Fruit fly (Drosophila melanogaster) whole organism, embryonic: ENCODE data around the gene CG5214.

Experiments used
- Asciz ChIP-seq: fragments of 200-800 bp; sonication (Bioruptor generic); optimal IDR thresholded peaks from 2 replicates; lab custom pipeline; 2017; ENCODE audit warnings: missing biosample characterization, mild to moderate bottlenecking, missing genetic modification characterization, missing genetic modification reagents
- B-H1 ChIP-seq: fragments of 200-800 bp; sonication (Bioruptor generic); IDR thresholded peaks from 3 replicates; pipeline ENCODE4 v1.3.6; 2022; ENCODE audit warnings: missing biosample characterization, missing genetic modification characterization
- BEAF-32 ChIP-seq: fragments of 200-800 bp; sonication (Bioruptor generic); optimal IDR thresholded peaks from 3 replicates; lab custom pipeline; 2017; ENCODE audit warnings: missing biosample characterization, missing genetic modification characterization, mild to moderate bottlenecking, moderate library complexity, missing genetic modification reagents
- BtbVII ChIP-seq: fragments of 200-800 bp; sonication (Bioruptor generic); optimal IDR thresholded peaks from 3 replicates; lab custom pipeline; 2017; ENCODE audit warnings: missing biosample characterization, mild to moderate bottlenecking, missing genetic modification characterization
- CG10959 ChIP-seq: fragments of 200-800 bp; sonication (Bioruptor generic); IDR thresholded peaks from 2 replicates; pipeline ENCODE4 v1.3.6; 2022; ENCODE audit warnings: missing biosample characterization, missing genetic modification characterization
- CG1233 ChIP-seq: fragments of 200-800 bp; sonication (Bioruptor generic); optimal IDR thresholded peaks from 4 replicates; lab custom pipeline; 2018; ENCODE audit warnings: missing biosample characterization, mild to moderate bottlenecking, missing genetic modification characterization
- CG12659 ChIP-seq: fragments of 200-800 bp; sonication (Bioruptor generic); optimal IDR thresholded peaks from 3 replicates; lab custom pipeline; 2017; ENCODE audit warnings: mild to moderate bottlenecking, missing biosample characterization, missing genetic modification reagents, missing genetic modification characterization
- CG13287 ChIP-seq: fragments of 200-800 bp; sonication (Bioruptor generic); IDR thresholded peaks from 2 replicates; pipeline ENCODE4 v1.3.6; 2022; ENCODE audit warnings: missing biosample characterization, missing genetic modification characterization; ENCODE audit not compliant: partially characterized antibody
- CG14050 ChIP-seq: fragments of 200-800 bp; sonication (Bioruptor generic); IDR thresholded peaks from 3 replicates; pipeline ENCODE4 v1.3.6; 2022; ENCODE audit warnings: missing biosample characterization, missing genetic modification characterization
- CG1529 ChIP-seq: fragments of 200-800 bp; sonication (Bioruptor generic); optimal IDR thresholded peaks from 3 replicates; lab custom pipeline; 2018; ENCODE audit warnings: missing biosample characterization, missing genetic modification characterization
- CG18764 ChIP-seq: fragments of 200-800 bp; sonication (Bioruptor generic); optimal IDR thresholded peaks from 3 replicates; lab custom pipeline; 2016; ENCODE audit warnings: missing biosample characterization, missing genetic modification characterization
- CG2129 ChIP-seq: fragments of 200-800 bp; sonication (Bioruptor generic); IDR thresholded peaks from 2 replicates; pipeline ENCODE4 v1.3.6; 2022; ENCODE audit warnings: missing biosample characterization, missing genetic modification characterization; ENCODE audit not compliant: partially characterized antibody
- CG2199 ChIP-seq: fragments of 200-800 bp; sonication (Bioruptor generic); IDR thresholded peaks from 3 replicates; pipeline ENCODE4 v1.3.6; 2022; ENCODE audit warnings: missing biosample characterization, missing genetic modification characterization
- CG2712 ChIP-seq: fragments of 200-800 bp; optimal IDR thresholded peaks from 3 replicates; lab custom pipeline; 2019; ENCODE audit warnings: missing biosample characterization, mild to moderate bottlenecking, missing genetic modification characterization, moderate library complexity
- CG32772 ChIP-seq: fragments of 200-800 bp; sonication (Bioruptor generic); IDR thresholded peaks from 2 replicates; pipeline ENCODE4 v1.3.6; 2022; ENCODE audit warnings: missing biosample characterization, missing genetic modification characterization
- CG34422 ChIP-seq: fragments of 200-800 bp; sonication (Bioruptor generic); IDR thresholded peaks from 3 replicates; pipeline ENCODE4 v1.3.6; 2022; ENCODE audit warnings: missing biosample characterization, missing genetic modification characterization
- CG4360 ChIP-seq: fragments of 200-800 bp; sonication (Bioruptor generic); IDR thresholded peaks from 2 replicates; pipeline ENCODE4 v1.3.6; 2022; ENCODE audit warnings: missing biosample characterization, missing genetic modification characterization
- CG8089 ChIP-seq: fragments of 200-800 bp; sonication (Bioruptor generic); optimal IDR thresholded peaks from 3 replicates; lab custom pipeline; 2016; ENCODE audit warnings: missing biosample characterization, missing genetic modification characterization
- CG8924 ChIP-seq: fragments of 200-800 bp; optimal IDR thresholded peaks from 3 replicates; lab custom pipeline; 2019; ENCODE audit warnings: missing biosample characterization, mild to moderate bottlenecking, missing genetic modification characterization, moderate library complexity
- CG9609 ChIP-seq: fragments of 200-800 bp; sonication (Bioruptor generic); optimal IDR thresholded peaks from 3 replicates; lab custom pipeline; 2016; ENCODE audit warnings: missing biosample characterization, missing genetic modification characterization
- CG9817 ChIP-seq: fragments of 200-800 bp; sonication (Bioruptor generic); optimal IDR thresholded peaks from 2 replicates; lab custom pipeline; 2018; ENCODE audit warnings: missing biosample characterization, mild to moderate bottlenecking, missing genetic modification characterization, moderate library complexity
- CG9932 ChIP-seq: fragments of 200-800 bp; sonication (Bioruptor generic); IDR thresholded peaks from 2 replicates; pipeline ENCODE4 v1.3.6; 2022; ENCODE audit warnings: missing biosample characterization, missing genetic modification characterization
- Camta ChIP-seq: fragments of 200-800 bp; sonication (Bioruptor generic); optimal IDR thresholded peaks from 2 replicates; lab custom pipeline; 2016; ENCODE audit warnings: missing biosample characterization, missing genetic modification characterization
- Drgx ChIP-seq: fragments of 200-800 bp; sonication (Bioruptor generic); IDR thresholded peaks from 2 replicates; pipeline ENCODE4 v1.3.6; 2022; ENCODE audit warnings: missing biosample characterization, missing genetic modification characterization
- HHEX ChIP-seq: fragments of 200-800 bp; sonication (Bioruptor generic); optimal IDR thresholded peaks from 3 replicates; lab custom pipeline; 2017; ENCODE audit warnings: missing biosample characterization, mild to moderate bottlenecking, missing genetic modification characterization, missing genetic modification reagents
- Hr3 ChIP-seq: fragments of 200-800 bp; sonication (Bioruptor generic); optimal IDR thresholded peaks from 3 replicates; lab custom pipeline; 2016; ENCODE audit warnings: missing biosample characterization, missing genetic modification characterization
- Nf-YA ChIP-seq: fragments of 200-800 bp; sonication (Bioruptor generic); IDR thresholded peaks from 2 replicates; pipeline ENCODE4 v1.3.6; 2022; ENCODE audit warnings: missing biosample characterization, missing genetic modification characterization
- PHDP ChIP-seq: fragments of 200-800 bp; sonication (Bioruptor generic); optimal IDR thresholded peaks from 3 replicates; lab custom pipeline; 2018; ENCODE audit warnings: missing biosample characterization, mild to moderate bottlenecking, missing genetic modification characterization, moderate library complexity
- amos ChIP-seq: fragments of 200-800 bp; sonication (Bioruptor generic); IDR thresholded peaks from 2 replicates; pipeline ENCODE4 v1.3.6; 2022; ENCODE audit warnings: missing biosample characterization, missing genetic modification characterization; ENCODE audit not compliant: partially characterized antibody
- bbx ChIP-seq: fragments of 200-800 bp; sonication (Bioruptor generic); IDR thresholded peaks from 2 replicates; pipeline ENCODE4 v1.3.6; 2022; ENCODE audit warnings: missing biosample characterization, missing genetic modification characterization; ENCODE audit not compliant: partially characterized antibody
- fd102C ChIP-seq: fragments of 200-800 bp; sonication (Bioruptor generic); optimal IDR thresholded peaks from 2 replicates; lab custom pipeline; 2018; ENCODE audit warnings: missing biosample characterization, mild to moderate bottlenecking, missing genetic modification characterization, moderate library complexity
- gfzf ChIP-seq: fragments of 200-800 bp; sonication (Bioruptor generic); optimal IDR thresholded peaks from 2 replicates; lab custom pipeline; 2016; ENCODE audit warnings: missing biosample characterization, mild to moderate bottlenecking, missing genetic modification characterization, moderate library complexity
- grau ChIP-seq: fragments of 200-800 bp; optimal IDR thresholded peaks from 3 replicates; lab custom pipeline; 2019; ENCODE audit warnings: missing biosample characterization, mild to moderate bottlenecking, missing genetic modification characterization, moderate library complexity
- inv ChIP-seq: fragments of 200-800 bp; sonication (Bioruptor generic); IDR thresholded peaks from 2 replicates; pipeline ENCODE4 v1.3.6; 2022; ENCODE audit warnings: missing biosample characterization, missing genetic modification characterization; ENCODE audit not compliant: partially characterized antibody
- mirr ChIP-seq: fragments of 200-800 bp; sonication (Bioruptor generic); optimal IDR thresholded peaks from 3 replicates; lab custom pipeline; 2018; ENCODE audit warnings: missing biosample characterization, mild to moderate bottlenecking, missing genetic modification characterization
- nom ChIP-seq: fragments of 200-800 bp; sonication (Bioruptor generic); optimal IDR thresholded peaks from 2 replicates; lab custom pipeline; 2017; ENCODE audit warnings: missing biosample characterization, missing genetic modification characterization, mild to moderate bottlenecking, moderate library complexity, missing genetic modification reagents
- oc ChIP-seq: fragments of 200-800 bp; sonication (Bioruptor generic); optimal IDR thresholded peaks from 2 replicates; lab custom pipeline; 2018; ENCODE audit warnings: missing biosample characterization, mild to moderate bottlenecking, missing genetic modification characterization, moderate library complexity
- odd ChIP-seq: fragments of 200-800 bp; sonication (Bioruptor generic); optimal IDR thresholded peaks from 2 replicates; lab custom pipeline; 2017; ENCODE audit warnings: missing biosample characterization, mild to moderate bottlenecking, missing genetic modification characterization
- pum ChIP-seq: fragments of 200-800 bp; sonication (Bioruptor generic); optimal IDR thresholded peaks from 2 replicates; lab custom pipeline; 2016; ENCODE audit warnings: missing biosample characterization, missing genetic modification characterization
- sc ChIP-seq, 3 experiments: fragments of >200 bp in 2 of 3; fragments of 200-800 bp in 1 of 3; sonication (Bioruptor generic) in 1 of 3; optimal IDR thresholded peaks; 2 replicates in 2 of 3; 3 replicates in 1 of 3; lab custom pipeline; 2017; ENCODE audit warnings: mild to moderate bottlenecking in 1 of 3, missing biosample characterization in 1 of 3, missing genetic modification characterization in 1 of 3, missing genetic modification reagents in 1 of 3
- sens ChIP-seq: fragments of 200-800 bp; sonication (Bioruptor generic); peaks from one replicate; lab custom pipeline; 2016; ENCODE audit warnings: missing biosample characterization, missing genetic modification characterization
- sim ChIP-seq: fragments of 200-800 bp; sonication (Bioruptor generic); IDR thresholded peaks from 2 replicates; pipeline ENCODE4 v1.3.6; 2022; ENCODE audit warnings: missing biosample characterization, missing genetic modification characterization
- sna ChIP-seq: fragments of 200-800 bp; sonication (Bioruptor generic); IDR thresholded peaks from 2 replicates; pipeline ENCODE4 v1.3.6; 2022; ENCODE audit warnings: missing biosample characterization, missing genetic modification characterization; ENCODE audit not compliant: partially characterized antibody
- stwl ChIP-seq: fragments of 200-800 bp; sonication (Bioruptor generic); optimal IDR thresholded peaks from 3 replicates; lab custom pipeline; 2018; ENCODE audit warnings: missing biosample characterization, mild to moderate bottlenecking, missing genetic modification characterization, moderate library complexity
- ttk ChIP-seq: fragments of 200-800 bp; sonication (Bioruptor generic); IDR thresholded peaks from 2 replicates; pipeline ENCODE4 v2.1.2; 2022; ENCODE audit warnings: missing biosample characterization, missing genetic modification characterization
- unc-4 ChIP-seq: fragments of 200-800 bp; sonication (Bioruptor generic); IDR thresholded peaks from 2 replicates; pipeline ENCODE4 v1.3.6; 2022; ENCODE audit warnings: missing biosample characterization, missing genetic modification characterization; ENCODE audit not compliant: partially characterized antibody
- vnd ChIP-seq: fragments of 200-800 bp; sonication (Bioruptor generic); IDR thresholded peaks from 3 replicates; pipeline ENCODE4 v1.3.6; 2022; ENCODE audit warnings: missing biosample characterization, missing genetic modification characterization; ENCODE audit not compliant: partially characterized antibody

CG5214 gene

DNA sequence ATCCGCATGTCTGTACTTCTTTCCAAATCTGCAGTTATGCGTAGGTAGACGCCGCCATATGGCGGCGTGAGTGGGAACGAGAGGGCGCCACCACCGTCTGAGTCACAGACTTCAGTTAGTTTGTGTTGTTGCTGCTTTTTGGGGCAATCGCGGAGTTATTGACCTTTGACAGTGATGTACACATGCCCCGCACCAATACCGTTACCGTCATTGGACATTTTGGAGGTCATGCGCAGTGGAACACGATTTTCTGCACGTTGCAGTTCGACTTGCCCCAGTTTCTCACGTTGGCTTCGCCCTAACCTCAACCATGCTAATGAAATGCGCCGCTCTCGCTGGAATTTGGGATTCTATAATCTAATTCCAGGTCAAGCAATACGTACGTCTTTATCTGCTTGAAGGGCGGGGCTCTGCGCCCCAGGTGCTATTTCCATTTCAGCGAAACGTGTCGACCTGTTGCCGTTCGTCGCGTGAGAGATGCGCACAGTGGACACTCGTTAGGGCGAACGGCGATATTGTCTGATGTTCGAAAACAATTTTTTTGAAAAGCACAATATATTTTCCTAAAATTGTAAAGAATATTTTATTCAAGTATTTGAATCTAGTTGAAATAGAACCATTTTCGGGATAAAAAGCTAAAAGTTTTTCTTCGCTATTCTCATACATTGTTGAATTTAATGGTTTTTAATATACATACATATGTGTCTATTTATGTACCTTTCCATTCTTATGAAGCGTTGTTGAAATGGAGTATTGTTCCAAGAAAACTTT is 32.6 kb upstream of the CG5214 start (continued):
- TF ChIP-seq nom (peak; percentile 1), stwl (tag; lab: Kevin White, UChicago) (no peak), grau (peak; percentile 97), Asciz (peak; percentile 73), CG9932 (peak; percentile 87), CG1529 (peak; percentile 11), CG2199 (GFP tag; lab: Robert Waterston, UW) (0 out of 3 replicates have a peak, but pooled peaks have one; percentile 28), BEAF-32 (GFP tag; lab: Kevin White, UChicago) (peak; percentile 5), B-H1 (peak; percentile 65; the same call in 2 of the 3 replicates), CG9817 (tag; lab: Kevin White, UChicago) (peak; percentile 65), CG34422 (GFP tag; lab: Robert Waterston, UW) (peak; percentile 77), fd102C (GFP tag; lab: Kevin White, UChicago) (peak; percentile 11), CG12659 (GFP tag; lab: Kevin White, UChicago) (peak; percentile 76), CG4360 (GFP tag; lab: Robert Waterston, UW) (peak; percentile 73), Drgx (GFP tag; lab: Robert Waterston, UW) (peak; percentile 70), vnd (no peak), CG1233 (GFP tag; lab: Kevin White, UChicago) (peak; percentile 56), oc (tag; lab: Kevin White, UChicago) (no peak), pum (GFP tag; lab: Kevin White, UChicago) (peak; percentile 67), CG9609 (peak; percentile 62), inv (peak; percentile 32; the same call in 1 of the 2 replicates), CG32772 (GFP tag; lab: Robert Waterston, UW) (peak; percentile 61), CG8089 (GFP tag; lab: Kevin White, UChicago) (peak; percentile 19), sc (optimal IDR thresholded peaks at IDR 0.05; lab: Kevin White, UChicago) (no peak), sc (GFP tag; optimal IDR thresholded peaks at IDR 0.05; lab: Kevin White, UChicago) (peak; percentile 12), mirr (GFP tag; lab: Kevin White, UChicago) (peak; percentile 68), PHDP (tag; lab: Kevin White, UChicago) (peak; percentile 61), gfzf (GFP tag; lab: Kevin White, UChicago) (no peak), ttk (GFP tag; lab: Robert Waterston, UW) (peak; percentile 65), CG2712 (tag; lab: Kevin White, UChicago) (peak; percentile 72), sna (GFP tag; lab: Robert Waterston, UW) (no peak), CG18764 (GFP tag; lab: Kevin White, UChicago) (peak; percentile 44), Nf-YA (GFP tag; lab: Robert Waterston, UW) (peak; percentile 56), Camta (GFP tag; lab: Kevin White, UChicago) (peak; percentile 34), bbx (GFP tag; lab: Robert Waterston, UW) (0 out of 2 replicates have a peak, but pooled peaks have one; percentile 31), unc-4 (GFP tag; lab: Robert Waterston, UW) (no peak), CG10959 (GFP tag; lab: Robert Waterston, UW) (no peak), sens (GFP tag; lab: Kevin White, UChicago) (peak; percentile 92), odd (GFP tag; lab: Kevin White, UChicago) (no peak), HHEX (peak; percentile 60), CG14050 (GFP tag; lab: Robert Waterston, UW) (peak; percentile 66), amos (GFP tag; lab: Robert Waterston, UW) (peak; percentile 23; the same call in 1 of the 2 replicates), CG13287 (GFP tag; lab: Robert Waterston, UW) (no peak; the same call in 1 of the 2 replicates), sim (GFP tag; lab: Robert Waterston, UW) (no peak), CG2129 (GFP tag; lab: Robert Waterston, UW) (no peak), BtbVII (GFP tag; lab: Kevin White, UChicago) (peak; percentile 25), CG8924 (tag; lab: Kevin White, UChicago) (peak; percentile 46), Hr3 (GFP tag; lab: Kevin White, UChicago) (peak; percentile 77)
